Worm (Caenorhabditis elegans) whole organism, early embryonic: ENCODE data around the gene srbc-51.

Experiments used
- aly-1 ChIP-seq: sonication (generic microtip); optimal IDR thresholded peaks from 2 replicates; lab custom pipeline; 2016; ENCODE audit warnings: missing genetic modification characterization, missing compliant biosample characterization
- ama-1 ChIP-seq: fragments of 150-350 bp; optimal IDR thresholded peaks from 2 replicates; lab custom pipeline; 2014
- ets-7 ChIP-seq: sonication (generic microtip); optimal IDR thresholded peaks from 2 replicates; lab custom pipeline; 2016; ENCODE audit warnings: missing genotype, missing genetic modification characterization, missing compliant biosample characterization
- flt-1 ChIP-seq: fragments of 200-800 bp; sonication (Bioruptor generic); IDR thresholded peaks from 2 replicates; pipeline ENCODE4 v1.3.6; 2022; ENCODE audit warnings: missing genetic modification characterization, missing compliant biosample characterization
- sea-1 ChIP-seq: fragments of 200-800 bp; sonication (Bioruptor generic); conservative IDR thresholded peaks from 2 replicates; pipeline ENCODE4 v1.3.6; 2022; ENCODE audit warnings: missing genetic modification characterization, missing compliant biosample characterization
- tra-4 ChIP-seq: sonication (generic microtip); optimal IDR thresholded peaks from 2 replicates; lab custom pipeline; 2017; ENCODE audit warnings: missing genetic modification characterization, missing compliant biosample characterization

- TF ChIP-seq flt-1 (GFP tag; lab: Robert Waterston, UW), result no peak
- TF ChIP-seq tra-4 (tag; lab: Kevin White, UChicago), result no peak
- no peak for TF ChIP-seq sea-1 (GFP tag; lab: Robert Waterston, UW)
- TF ChIP-seq ama-1 (lab: Kevin White, UChicago), result no peak
- TF ChIP-seq aly-1, result no peak
- TF ChIP-seq ets-7 (tag; lab: Kevin White, UChicago), result no peak
These were observed 15.8 kb upstream of the srbc-51 start, which contains the start of gene F54B8.1 for ce11 chrV:15810446-15810845.
